Fruit fly (Drosophila melanogaster): ENCODE results near the gene CG6321.

Gene CG6321

DNA sequence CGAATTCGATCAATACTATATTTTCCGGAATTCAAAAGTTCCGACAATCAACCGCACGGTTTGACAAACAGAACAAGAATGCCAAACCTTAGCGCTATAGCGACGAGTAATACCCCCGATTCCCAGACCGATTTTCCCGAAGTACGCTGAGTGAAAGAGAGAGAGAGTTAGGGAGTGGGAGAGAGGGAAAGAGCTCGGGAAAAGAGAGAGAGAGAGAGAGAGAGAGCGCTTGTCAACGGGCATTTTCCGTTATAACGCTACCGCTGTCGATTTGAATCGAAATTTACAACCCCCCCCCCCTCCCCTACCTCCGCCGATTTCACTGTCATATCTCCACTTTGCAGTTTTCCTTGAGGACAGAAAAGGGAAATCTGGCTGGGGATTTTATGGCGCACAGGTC lies 14.5 kb downstream of the CG6321 start (continued):
- no peak for TF ChIP-seq mld (GFP tag; IDR thresholded peaks at IDR 0.05; ENCODE audit: partially characterized antibody)
- TF ChIP-seq org-1 (GFP tag; optimal IDR thresholded peaks at IDR 0.05): no peak
- no peak for TF ChIP-seq pan (optimal IDR thresholded peaks at IDR 0.05)
- peak in 1 of 2 experiments; percentile 18 for TF ChIP-seq pan (GFP tag; optimal IDR thresholded peaks at IDR 0.05 in 1 of 2, IDR thresholded peaks at IDR 0.05 in 1 of 2)
- TF ChIP-seq CG9876 (GFP tag; optimal IDR thresholded peaks at IDR 0.05): no peak
- peak; percentile 89 for TF ChIP-seq Deaf1 (tag; optimal IDR thresholded peaks at IDR 0.05)
- no peak for TF ChIP-seq maf-S (GFP tag; optimal IDR thresholded peaks at IDR 0.05)
- no peak for TF ChIP-seq HmgZ (tag; optimal IDR thresholded peaks at IDR 0.05)
- no peak for TF ChIP-seq CG8359 (GFP tag; optimal IDR thresholded peaks at IDR 0.05; ENCODE audit: borderline replicate concordance)
- no peak for TF ChIP-seq Scr (GFP tag; IDR thresholded peaks at IDR 0.05; ENCODE audit: partially characterized antibody)
- no peak for TF ChIP-seq Xrp1 (GFP tag; IDR thresholded peaks at IDR 0.05)
- no peak for TF ChIP-seq sim (GFP tag; IDR thresholded peaks at IDR 0.05)
- TF ChIP-seq Trl (optimal IDR thresholded peaks at IDR 0.05): peak; percentile 72 to 94
- TF ChIP-seq Trl (GFP tag; optimal IDR thresholded peaks at IDR 0.05): no peak
- no peak for TF ChIP-seq CG10267 (tag; optimal IDR thresholded peaks at IDR 0.05)
- peak; percentile 97 for TF ChIP-seq CG1529 (GFP tag; optimal IDR thresholded peaks at IDR 0.05)
- TF ChIP-seq CG10321 (GFP tag; IDR thresholded peaks at IDR 0.05): no peak
- no peak for TF ChIP-seq CG7963 (GFP tag; IDR thresholded peaks at IDR 0.05; ENCODE audit: partially characterized antibody)
- no peak for TF ChIP-seq CG3838 (GFP tag; optimal IDR thresholded peaks at IDR 0.05)
- TF ChIP-seq yki (optimal IDR thresholded peaks at IDR 0.05): peak; percentile 68
- no peak for TF ChIP-seq zfh1 (GFP tag; IDR thresholded peaks at IDR 0.05)
- no peak for TF ChIP-seq D19B (GFP tag; optimal IDR thresholded peaks at IDR 0.05)
- TF ChIP-seq CG16863 (GFP tag; optimal IDR thresholded peaks at IDR 0.05): no peak
- TF ChIP-seq CG16779 (GFP tag; IDR thresholded peaks at IDR 0.05): no peak
- TF ChIP-seq CG7839 (tag; optimal IDR thresholded peaks at IDR 0.05): no peak
- TF ChIP-seq CG17385 (GFP tag; optimal IDR thresholded peaks at IDR 0.05): peak; percentile 0
- 0 out of 3 replicates have a peak, but pooled peaks have one; percentile 35 for TF ChIP-seq ci (GFP tag; IDR thresholded peaks at IDR 0.05)
- TF ChIP-seq CG6791 (GFP tag; IDR thresholded peaks at IDR 0.05; ENCODE audit: partially characterized antibody): peak; percentile 65; the same call in 1 of the 3 replicates
- TF ChIP-seq da (GFP tag; optimal IDR thresholded peaks at IDR 0.05): no peak
- TF ChIP-seq chinmo (GFP tag; IDR thresholded peaks at IDR 0.05; ENCODE audit: partially characterized antibody): no peak
- TF ChIP-seq HLH3B (GFP tag; IDR thresholded peaks at IDR 0.05): no peak
- TF ChIP-seq CG11398 (GFP tag; optimal IDR thresholded peaks at IDR 0.05): no peak
- no peak for TF ChIP-seq Gug (GFP tag; IDR thresholded peaks at IDR 0.05)
- TF ChIP-seq Dfd (GFP tag; optimal IDR thresholded peaks at IDR 0.05): no peak
- TF ChIP-seq CG10274 (GFP tag; optimal IDR thresholded peaks at IDR 0.05): no peak
- TF ChIP-seq HmgD (GFP tag; optimal IDR thresholded peaks at IDR 0.05): no peak
- TF ChIP-seq Jarid2 (GFP tag; optimal IDR thresholded peaks at IDR 0.05): peak; percentile 16
- peak; percentile 91 for TF ChIP-seq crol (GFP tag; IDR thresholded peaks at IDR 0.05)
- no peak for TF ChIP-seq Dll (GFP tag; IDR thresholded peaks at IDR 0.05; ENCODE audit: partially characterized antibody)
- no peak for TF ChIP-seq amos (GFP tag; IDR thresholded peaks at IDR 0.05; ENCODE audit: partially characterized antibody)
- no peak for TF ChIP-seq ash1 (GFP tag; optimal IDR thresholded peaks at IDR 0.05)
- TF ChIP-seq ham (GFP tag; IDR thresholded peaks at IDR 0.05): no peak
- TF ChIP-seq CG9817 (tag; optimal IDR thresholded peaks at IDR 0.05): no peak
- no peak for TF ChIP-seq CG4730 (GFP tag; IDR thresholded peaks at IDR 0.05)
- no peak for TF ChIP-seq CG11504 (tag; optimal IDR thresholded peaks at IDR 0.05)
- no peak for TF ChIP-seq tap (tag; optimal IDR thresholded peaks at IDR 0.05)
- TF ChIP-seq CG12744 (GFP tag; optimal IDR thresholded peaks at IDR 0.05): no peak
- no peak for TF ChIP-seq CG4282 (GFP tag; optimal IDR thresholded peaks at IDR 0.05)
- TF ChIP-seq NC2β (GFP tag; optimal IDR thresholded peaks at IDR 0.05): no peak
- TF ChIP-seq CG6254 (GFP tag; optimal IDR thresholded peaks at IDR 0.05): no peak
- no peak for TF ChIP-seq CG17359 (tag; optimal IDR thresholded peaks at IDR 0.05)
- TF ChIP-seq HLH4C (GFP tag; IDR thresholded peaks at IDR 0.05; ENCODE audit: partially characterized antibody): no peak

Data from whole organism, embryonic.